Worm (Caenorhabditis elegans): ENCODE measurements around the gene dpl-1.

- TF ChIP-seq ceh-82 (tag; optimal IDR thresholded peaks at IDR 0.05) (no peak), nhr-23 (tag; optimal IDR thresholded peaks at IDR 0.05) (no peak), ama-1 (optimal IDR thresholded peaks at IDR 0.05) (no peak), elt-3 (tag; optimal IDR thresholded peaks at IDR 0.05) (no peak), nhr-129 (tag; optimal IDR thresholded peaks at IDR 0.05) (peak; percentile 52)
These were observed 9.4 kb upstream of the dpl-1 start for ce11 chrII:9160197-9160806.
